Worm (Caenorhabditis elegans) whole organism, L3 larva: ENCODE results near the gene C06B8.2.

Experiments used
- R02D3.7 ChIP-seq: fragments of 150-350 bp; optimal IDR thresholded peaks from 2 replicates; lab custom pipeline; 2014; ENCODE audit warnings: missing biosample characterization, missing genetic modification characterization
- ZK546.5 ChIP-seq: sonication (generic microtip); optimal IDR thresholded peaks from 2 replicates; lab custom pipeline; 2017; ENCODE audit warnings: missing biosample characterization, missing genetic modification characterization
- aly-2 ChIP-seq: fragments of 150-350 bp; optimal IDR thresholded peaks from 2 replicates; lab custom pipeline; 2014; ENCODE audit warnings: missing biosample characterization, missing genetic modification characterization
- ama-1 ChIP-seq: fragments of 150-350 bp; optimal IDR thresholded peaks from 2 replicates; lab custom pipeline; 2018
- ceh-16 ChIP-seq: sonication (generic microtip); optimal IDR thresholded peaks from 2 replicates; lab custom pipeline; 2017; ENCODE audit warnings: missing biosample characterization, missing genetic modification characterization
- ceh-28 ChIP-seq: fragments of 150-350 bp; optimal IDR thresholded peaks from 2 replicates; lab custom pipeline; 2014; ENCODE audit warnings: missing biosample characterization, missing genetic modification reagents, missing genetic modification characterization
- ceh-82 ChIP-seq: fragments of 150-350 bp; optimal IDR thresholded peaks from 2 replicates; lab custom pipeline; 2014; ENCODE audit warnings: missing biosample characterization, missing genetic modification characterization
- ceh-9 ChIP-seq: sonication (generic microtip); optimal IDR thresholded peaks from 2 replicates; lab custom pipeline; 2018; ENCODE audit warnings: missing biosample characterization, missing genetic modification characterization
- egl-5 ChIP-seq: fragments of 150-350 bp; optimal IDR thresholded peaks from 2 replicates; lab custom pipeline; 2017; ENCODE audit warnings: missing biosample characterization, missing genetic modification reagents, missing genetic modification characterization, inconsistent platforms
- elt-1 ChIP-seq: fragments of 150-350 bp; optimal IDR thresholded peaks from 2 replicates; lab custom pipeline; 2014; ENCODE audit warnings: missing biosample characterization, missing genetic modification characterization
- elt-2 ChIP-seq: sonication (generic microtip); optimal IDR thresholded peaks from 2 replicates; lab custom pipeline; 2016; ENCODE audit warnings: missing genetic modification reagents, mild to moderate bottlenecking, missing genetic modification characterization, missing compliant biosample characterization
- elt-3 ChIP-seq, 3 experiments: fragments of 150-350 bp in 1 of 3; sonication (generic microtip) in 2 of 3; optimal IDR thresholded peaks; 2 replicates in 2 of 3; 4 replicates in 1 of 3; lab custom pipeline; 2014 to 2017; ENCODE audit warnings: missing biosample characterization in 3 of 3, missing genetic modification characterization in 3 of 3
- fkh-10 ChIP-seq: sonication (generic microtip); optimal IDR thresholded peaks from 2 replicates; lab custom pipeline; 2017; ENCODE audit warnings: missing biosample characterization, missing genetic modification reagents, missing genetic modification characterization
- fkh-2 ChIP-seq: fragments of 150-350 bp; optimal IDR thresholded peaks from 2 replicates; lab custom pipeline; 2014; ENCODE audit warnings: missing biosample characterization, missing genetic modification reagents, missing genetic modification characterization
- fos-1 ChIP-seq: fragments of 150-350 bp; optimal IDR thresholded peaks from 2 replicates; lab custom pipeline; 2014; ENCODE audit warnings: missing biosample characterization, missing genetic modification characterization
- hmg-11 ChIP-seq: sonication (generic microtip); optimal IDR thresholded peaks from 2 replicates; lab custom pipeline; 2016; ENCODE audit warnings: missing genetic modification characterization, missing compliant biosample characterization
- jun-1 ChIP-seq: fragments of 150-350 bp; optimal IDR thresholded peaks from 2 replicates; lab custom pipeline; 2014; ENCODE audit warnings: missing biosample characterization, missing genetic modification reagents, missing genetic modification characterization
- lin-15B ChIP-seq: fragments of 150-350 bp; optimal IDR thresholded peaks from 2 replicates; lab custom pipeline; 2014; ENCODE audit warnings: missing biosample characterization, missing genetic modification characterization
- lin-39 ChIP-seq: fragments of 150-350 bp; optimal IDR thresholded peaks from 2 replicates; lab custom pipeline; 2018; ENCODE audit warnings: missing biosample characterization, missing genetic modification reagents, missing genetic modification characterization
- lsy-12 ChIP-seq: sonication (generic microtip); optimal IDR thresholded peaks from 2 replicates; lab custom pipeline; 2016; ENCODE audit warnings: mild to moderate bottlenecking, missing genetic modification characterization, missing compliant biosample characterization
- mml-1 ChIP-seq: fragments of 150-350 bp; sonication (generic microtip); optimal IDR thresholded peaks from 3 replicates; lab custom pipeline; 2014; ENCODE audit warnings: missing biosample characterization, missing genetic modification characterization
- nfya-1 ChIP-seq: sonication (generic microtip); optimal IDR thresholded peaks from 2 replicates; lab custom pipeline; 2017; ENCODE audit warnings: missing genetic modification characterization, mild to moderate bottlenecking, missing compliant biosample characterization, antibody characterized with exemption, moderate library complexity; ENCODE audit not compliant: insufficient read depth
- nhr-11 ChIP-seq: fragments of 150-350 bp; optimal IDR thresholded peaks from 2 replicates; lab custom pipeline; 2014; ENCODE audit warnings: missing biosample characterization, missing genetic modification characterization
- nhr-12 ChIP-seq: fragments of 150-350 bp; optimal IDR thresholded peaks from 2 replicates; lab custom pipeline; 2014; ENCODE audit warnings: missing biosample characterization, missing genetic modification characterization
- nhr-23 ChIP-seq: fragments of 150-350 bp; optimal IDR thresholded peaks from 2 replicates; lab custom pipeline; 2014; ENCODE audit warnings: missing biosample characterization, missing genetic modification reagents, missing genetic modification characterization
- nhr-237 ChIP-seq: fragments of 150-350 bp; optimal IDR thresholded peaks from 2 replicates; lab custom pipeline; 2014; ENCODE audit warnings: missing biosample characterization, missing genetic modification characterization
- nhr-25 ChIP-seq: sonication (generic microtip); optimal IDR thresholded peaks from 2 replicates; lab custom pipeline; 2017; ENCODE audit warnings: missing biosample characterization, missing genetic modification characterization
- nhr-28 ChIP-seq: fragments of 150-350 bp; optimal IDR thresholded peaks from 2 replicates; lab custom pipeline; 2014; ENCODE audit warnings: missing biosample characterization, missing genetic modification characterization
- nhr-43 ChIP-seq: sonication (generic microtip); optimal IDR thresholded peaks from 2 replicates; lab custom pipeline; 2016; ENCODE audit warnings: mild to moderate bottlenecking, missing genetic modification characterization, missing compliant biosample characterization; ENCODE audit not compliant: poor library complexity, severe bottlenecking
- nhr-67 ChIP-seq: fragments of 150-350 bp; optimal IDR thresholded peaks from 2 replicates; lab custom pipeline; 2014; ENCODE audit warnings: missing biosample characterization, missing genetic modification characterization
- nhr-76 ChIP-seq: fragments of 150-350 bp; sonication (generic microtip); optimal IDR thresholded peaks from 5 replicates; lab custom pipeline; 2014; ENCODE audit warnings: missing biosample characterization, missing genetic modification characterization
- nhr-77 ChIP-seq: fragments of 150-350 bp; optimal IDR thresholded peaks from 2 replicates; lab custom pipeline; 2014; ENCODE audit warnings: missing biosample characterization, missing genetic modification characterization
- pha-4 ChIP-seq: fragments of 150-350 bp; optimal IDR thresholded peaks from 2 replicates; lab custom pipeline; 2014; ENCODE audit warnings: missing biosample characterization, missing genetic modification reagents, missing genetic modification characterization
- pqm-1 ChIP-seq: fragments of 150-350 bp; optimal IDR thresholded peaks from 2 replicates; lab custom pipeline; 2017; ENCODE audit warnings: missing biosample characterization, missing genetic modification characterization, inconsistent platforms
- sea-2 ChIP-seq: fragments of 150-350 bp; sonication (generic microtip); optimal IDR thresholded peaks from 4 replicates; lab custom pipeline; 2014; ENCODE audit warnings: missing biosample characterization, missing genetic modification reagents, missing genetic modification characterization
- skn-1 ChIP-seq: fragments of 150-350 bp; optimal IDR thresholded peaks from 2 replicates; lab custom pipeline; 2014; ENCODE audit warnings: missing biosample characterization, missing genetic modification characterization
- unc-62 ChIP-seq: fragments of 150-350 bp; sonication (generic microtip); optimal IDR thresholded peaks from 4 replicates; lab custom pipeline; 2014; ENCODE audit warnings: missing biosample characterization, missing genetic modification reagents, missing genetic modification characterization

Gene C06B8.2

DNA sequence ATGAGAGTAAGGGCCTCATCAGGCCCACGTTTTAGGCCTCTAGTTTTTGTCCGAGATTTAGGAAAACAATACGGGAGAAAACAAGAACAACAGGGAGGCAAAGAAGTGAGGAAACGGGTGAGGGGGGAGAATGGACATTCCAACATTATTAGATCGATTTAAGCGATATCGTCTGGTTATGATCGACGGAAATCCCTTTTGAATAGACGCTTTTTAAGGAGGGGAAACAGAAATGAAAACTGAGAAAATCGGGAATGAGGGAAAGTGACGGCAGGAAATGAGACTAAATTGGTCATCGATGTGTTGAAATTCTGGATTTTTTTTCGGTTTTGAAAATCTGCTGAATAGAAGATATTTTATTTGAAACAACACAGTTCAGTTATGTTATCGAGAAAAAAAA, 14.1 kb downstream of the C06B8.2 start, which contains the start of gene rocf-1:
Gene rocf-1, minus strand, starts transcription at position 101 of the 400 bp plus-strand sequence.
- TF ChIP-seq ceh-16 (tag; lab: Kevin White, UChicago) (no peak), lin-15B (tag; lab: Kevin White, UChicago) (no peak), pqm-1 (no peak), ceh-9 (tag; lab: Kevin White, UChicago) (no peak), skn-1 (tag; lab: Kevin White, UChicago) (no peak), unc-62 (GFP tag; lab: Kevin White, UChicago) (no peak), egl-5 (tag; lab: Kevin White, UChicago) (no peak), nhr-67 (no peak), nhr-77 (tag; lab: Kevin White, UChicago) (no peak), ceh-28 (no peak), elt-3 (tag; optimal IDR thresholded peaks at IDR 0.05; lab: Kevin White, UChicago) (no peak)

DNA sequence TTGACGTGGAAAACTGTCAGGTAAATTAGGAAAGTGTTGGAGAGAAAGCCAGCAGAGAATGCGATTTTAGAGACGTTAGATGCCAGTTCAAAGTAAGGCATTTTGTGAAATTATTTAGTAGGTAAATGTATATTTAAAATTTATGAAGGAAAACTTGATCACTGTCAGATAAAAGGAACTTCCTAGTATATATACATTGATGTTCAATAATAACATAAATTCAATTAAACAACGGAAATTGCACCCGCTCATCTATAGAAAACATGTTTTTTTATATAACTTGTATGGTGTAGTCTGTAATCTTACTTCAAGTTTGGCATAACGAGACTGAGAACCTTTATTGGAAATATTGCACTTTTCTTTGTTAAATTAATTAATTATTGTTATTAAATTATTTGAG, 19.5 kb downstream of the C06B8.2 start, which contains the start of gene str-71:
Gene str-71, minus strand, starts transcription at position 101 of the 400 bp plus-strand sequence.
- TF ChIP-seq lsy-12 (tag; lab: Kevin White, UChicago) (no peak), elt-1 (no peak), nhr-76 (tag; lab: Kevin White, UChicago) (no peak), nfya-1 (tag; lab: Kevin White, UChicago) (no peak), ZK546.5 (tag; lab: Kevin White, UChicago) (no peak), R02D3.7 (no peak), sea-2 (no peak), egl-5 (tag; lab: Kevin White, UChicago) (no peak), fkh-2 (no peak), pqm-1 (no peak), ceh-28 (no peak), pha-4 (no peak), lin-39 (tag; lab: Kevin White, UChicago) (no peak), nhr-43 (tag; lab: Kevin White, UChicago) (no peak), nhr-25 (no peak), mml-1 (tag; lab: Kevin White, UChicago) (no peak), jun-1 (no peak), aly-2 (tag; lab: Kevin White, UChicago) (no peak)

DNA sequence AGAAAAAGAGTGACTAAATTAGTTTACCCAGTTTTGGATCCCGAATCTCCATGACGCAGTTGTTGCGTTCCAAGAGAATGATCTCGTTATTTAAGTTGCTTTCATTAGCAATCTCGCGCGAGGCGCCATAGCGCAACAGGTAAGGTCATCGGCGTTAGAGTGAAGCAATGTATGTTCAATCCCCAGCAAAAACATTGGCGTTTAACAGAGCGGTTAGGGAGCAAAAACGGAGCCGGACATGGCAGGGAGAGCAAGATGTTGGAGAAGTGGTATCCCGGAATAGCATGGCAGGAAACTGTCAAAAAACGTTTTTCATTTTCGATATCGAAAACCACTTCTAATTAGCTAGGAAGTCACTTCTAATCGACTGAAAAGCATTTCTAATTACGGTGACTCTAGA, 24.2 kb downstream of the C06B8.2 start:
- TF ChIP-seq nhr-43 (tag; lab: Kevin White, UChicago) (peak; percentile 31), nhr-23 (tag; lab: Kevin White, UChicago) (no peak), nhr-11 (tag; lab: Kevin White, UChicago) (no peak), ceh-16 (tag; lab: Kevin White, UChicago) (no peak)

DNA sequence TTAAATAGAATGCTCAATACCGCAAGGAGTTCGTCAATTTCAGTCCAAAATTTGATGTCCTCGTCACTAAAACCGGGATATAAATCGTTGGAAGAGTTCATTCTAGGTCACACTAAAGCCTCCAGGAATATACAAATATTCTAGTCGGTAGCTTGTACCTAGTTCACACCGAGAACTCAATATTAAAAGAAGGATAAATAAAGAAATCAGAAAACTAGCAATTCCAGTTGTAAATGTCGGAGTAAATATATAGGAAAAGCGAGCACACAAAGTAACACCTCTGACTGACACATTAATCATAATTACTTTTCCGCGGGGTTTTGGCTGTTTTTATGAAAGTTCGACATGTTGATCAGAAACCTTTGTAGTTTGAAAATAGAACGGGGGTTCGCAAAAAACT, 27.1 kb downstream of the C06B8.2 start, which contains the start of gene srw-33:
Gene srw-33, minus strand, starts transcription at position 101 of the 400 bp plus-strand sequence.
- TF ChIP-seq ama-1 (no peak), egl-5 (tag; lab: Kevin White, UChicago) (no peak), ZK546.5 (tag; lab: Kevin White, UChicago) (no peak), skn-1 (tag; lab: Kevin White, UChicago) (no peak), nhr-237 (tag; lab: Kevin White, UChicago) (no peak), nhr-12 (no peak), unc-62 (GFP tag; lab: Kevin White, UChicago) (no peak), ceh-82 (tag; lab: Kevin White, UChicago) (no peak), hmg-11 (no peak), aly-2 (tag; lab: Kevin White, UChicago) (no peak), fkh-10 (GFP tag; lab: Kevin White, UChicago) (no peak), pqm-1 (no peak)

DNA sequence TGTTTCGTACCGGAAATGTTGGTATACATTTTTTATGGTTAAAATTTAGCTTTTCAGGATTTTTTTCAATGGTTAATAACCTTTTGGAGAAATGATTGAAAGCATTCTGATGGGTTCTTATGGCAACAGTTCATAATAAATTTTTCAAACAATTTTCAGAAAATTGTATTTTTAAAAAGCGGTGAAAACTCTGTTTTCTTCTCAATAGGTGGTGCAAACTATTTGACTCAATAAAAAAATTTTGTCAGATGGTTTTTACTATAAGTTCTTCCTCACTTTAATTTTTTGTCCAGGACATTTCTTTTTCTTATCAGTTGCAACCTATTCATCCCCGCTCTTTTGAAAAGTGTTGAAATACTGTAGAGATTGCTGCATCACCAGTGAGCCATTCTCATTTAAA, 29.7 kb downstream of the C06B8.2 start, which contains the start of gene T26H5.14:
Gene T26H5.14, plus strand, starts transcription at position 301 of the 400 bp plus-strand sequence.
- no peak for TF ChIP-seq nhr-25
- TF ChIP-seq nhr-28 (tag; lab: Kevin White, UChicago) = no peak
- peak; percentile 40 for TF ChIP-seq elt-2 (tag; lab: Kevin White, UChicago)
- TF ChIP-seq fos-1 (tag; lab: Kevin White, UChicago) = no peak
- TF ChIP-seq, all 47 proteins: peak for 1
